Worm (Caenorhabditis elegans): ENCODE measurements around the gene nlp-60.

The nlp-60 gene

DNA sequence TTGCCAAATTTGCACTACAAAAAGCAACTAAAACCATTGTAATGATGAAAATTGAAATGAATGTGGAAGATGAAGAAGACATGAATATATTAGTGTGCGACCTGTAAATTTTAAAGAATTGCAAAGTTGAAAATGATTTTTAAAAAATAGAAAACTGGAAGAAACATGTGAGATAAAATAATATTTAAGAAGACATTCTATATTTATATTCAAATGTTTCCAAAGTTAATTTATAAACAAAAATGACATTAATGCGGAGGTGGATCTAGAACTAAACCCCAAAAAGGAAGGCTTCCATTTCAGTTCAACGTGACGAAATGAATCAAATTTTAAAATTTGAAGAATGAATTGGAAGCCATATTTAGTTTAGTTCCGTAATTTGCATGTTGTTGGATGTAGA lies at the start of gene nlp-60:
nlp-60 (minus strand) TSS at position 101 of the 400 bp plus-strand sequence.
- TF ChIP-seq nhr-77 (tag; optimal IDR thresholded peaks at IDR 0.05) (no peak), ceh-88 (GFP tag; IDR thresholded peaks at IDR 0.05) (no peak), aly-2 (tag; optimal IDR thresholded peaks at IDR 0.05) (no peak), nhr-237 (tag; optimal IDR thresholded peaks at IDR 0.05) (no peak)

DNA sequence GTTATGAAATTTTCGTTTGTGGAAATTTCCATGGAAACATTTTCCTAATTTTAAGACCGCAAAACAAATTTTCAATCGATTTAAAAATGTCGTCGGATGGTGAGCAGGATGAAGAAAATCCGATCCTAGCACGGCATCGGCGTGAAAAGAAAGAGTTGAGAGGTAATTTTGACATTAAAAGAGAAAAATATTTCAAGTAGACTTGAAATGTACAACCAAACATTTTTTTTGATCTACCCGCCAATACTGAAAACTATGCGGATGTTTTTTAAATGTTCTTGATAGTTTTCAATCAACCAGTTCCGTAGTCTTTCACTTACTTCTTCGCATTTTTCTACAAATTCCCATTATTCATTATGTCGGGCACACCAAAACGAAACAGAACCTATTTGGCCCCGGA lies 49.0 kb upstream of the nlp-60 start, which contains the start of gene otub-3:
otub-3 (plus strand) TSS at position 56 of the 400 bp plus-strand sequence.
- TF ChIP-seq F16B12.6 (tag; optimal IDR thresholded peaks at IDR 0.05), result no peak
- TF ChIP-seq C34B4.2 (tag; optimal IDR thresholded peaks at IDR 0.05), result no peak
- no peak for TF ChIP-seq ceh-90 (tag; optimal IDR thresholded peaks at IDR 0.05)
- no peak for TF ChIP-seq mef-2 (tag; optimal IDR thresholded peaks at IDR 0.05)
- no peak for TF ChIP-seq fos-1 (tag; optimal IDR thresholded peaks at IDR 0.05)
- no peak for TF ChIP-seq fkh-8 (tag; optimal IDR thresholded peaks at IDR 0.05)
- no peak for TF ChIP-seq nhr-77 (tag; optimal IDR thresholded peaks at IDR 0.05)
- no peak for TF ChIP-seq ama-1 (optimal IDR thresholded peaks at IDR 0.05)
- no peak for TF ChIP-seq ztf-11 (tag; optimal IDR thresholded peaks at IDR 0.05)
- no peak for TF ChIP-seq mdl-1 (tag; optimal IDR thresholded peaks at IDR 0.05)
- no peak for TF ChIP-seq lsy-2 (tag; optimal IDR thresholded peaks at IDR 0.05)

DNA sequence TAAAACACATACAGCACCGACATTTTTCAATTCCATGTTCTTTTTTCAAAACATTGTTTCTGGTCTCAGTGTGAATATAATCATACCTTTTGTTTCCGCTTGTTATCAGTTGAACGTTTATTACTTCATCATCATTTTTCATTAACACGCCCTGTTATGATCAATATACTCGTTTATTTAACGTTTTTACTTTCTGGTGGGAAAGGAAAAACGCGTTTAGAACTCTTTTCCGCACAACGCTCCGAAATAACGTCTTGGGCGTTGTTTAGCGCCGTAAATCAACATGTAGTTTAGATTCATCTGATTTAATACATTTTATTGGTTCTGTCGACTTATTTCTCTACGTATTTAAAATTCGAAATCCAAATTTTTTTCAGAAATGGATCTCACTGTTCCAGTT lies 46.2 kb upstream of the nlp-60 start, which contains the start of gene pgm-3:
pgm-3 (plus strand) TSS at position 378 of the 400 bp plus-strand sequence.
- TF ChIP-seq blmp-1 (tag; optimal IDR thresholded peaks at IDR 0.05) (peak; percentile 75), dpl-1 (GFP tag; optimal IDR thresholded peaks at IDR 0.05) (peak in 1 of 3 experiments; percentile 1), nhr-11 (tag; optimal IDR thresholded peaks at IDR 0.05) (no peak), egl-13 (tag; optimal IDR thresholded peaks at IDR 0.05) (no peak), nhr-85 (tag) (no peak), mdl-1 (tag; optimal IDR thresholded peaks at IDR 0.05) (no peak), nhr-12 (tag; optimal IDR thresholded peaks at IDR 0.05) (no peak), ztf-11 (tag; optimal IDR thresholded peaks at IDR 0.05) (no peak), nhr-90 (tag; optimal IDR thresholded peaks at IDR 0.05; ENCODE audit: poor library complexity) (no peak), lin-35 (GFP tag; optimal IDR thresholded peaks at IDR 0.05) (peak in 1 of 2 experiments; percentile 57), snu-23 (GFP tag; optimal IDR thresholded peaks at IDR 0.05) (no peak), efl-1 (optimal IDR thresholded peaks at IDR 0.05) (peak in 1 of 2 experiments; percentile 23), efl-1 (GFP tag; optimal IDR thresholded peaks at IDR 0.05 in 1 of 2) (no peak)

ce11 chrIV:8724907-8725306 lies 45.8 kb upstream of the nlp-60 start:
- TF ChIP-seq efl-1 (optimal IDR thresholded peaks at IDR 0.05) (no peak), efl-1 (GFP tag; optimal IDR thresholded peaks at IDR 0.05 in 1 of 2) (peak in 1 of 2 experiments; percentile 16), ets-5 (GFP tag; IDR thresholded peaks at IDR 0.05) (no peak), ama-1 (optimal IDR thresholded peaks at IDR 0.05) (no peak), elt-3 (tag; optimal IDR thresholded peaks at IDR 0.05) (no peak)

- TF ChIP-seq elt-2 (tag; optimal IDR thresholded peaks at IDR 0.05), result no peak
- TF ChIP-seq egl-27 (tag; optimal IDR thresholded peaks at IDR 0.05), result no peak
- no peak for TF ChIP-seq sup-37 (GFP tag; optimal IDR thresholded peaks at IDR 0.05)
Measured at ce11 chrIV:8723720-8724119, 44.6 kb upstream of the nlp-60 start, which contains the start of gene F21D5.9. Gene F21D5.9 (plus strand): TSS chrIV:8724020.

DNA sequence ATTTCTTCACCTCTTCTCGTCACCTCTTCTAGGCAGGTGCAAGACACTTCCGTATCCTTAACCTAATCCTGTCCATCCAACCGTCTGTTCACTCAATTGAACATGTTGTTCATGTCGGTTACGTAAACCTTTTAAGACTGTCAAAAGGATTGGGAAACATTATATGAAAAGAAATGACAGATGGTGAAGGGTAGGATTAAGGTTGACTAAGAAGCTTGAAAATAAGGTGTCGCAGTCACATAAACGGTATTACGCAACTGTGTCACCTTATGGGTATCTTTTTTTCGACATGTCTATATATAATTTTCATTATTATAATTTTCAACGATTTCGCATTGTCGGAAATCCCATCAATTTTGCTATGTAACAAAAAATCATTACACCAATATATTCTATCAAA lies 43.7 kb upstream of the nlp-60 start:
- no peak for TF ChIP-seq rnt-1 (tag; optimal IDR thresholded peaks at IDR 0.05)
- TF ChIP-seq lsy-2 (tag; optimal IDR thresholded peaks at IDR 0.05), result no peak
- TF ChIP-seq mdl-1 (tag; optimal IDR thresholded peaks at IDR 0.05), result no peak
- TF ChIP-seq unc-86 (tag; optimal IDR thresholded peaks at IDR 0.05), result no peak
- no peak for TF ChIP-seq lir-3 (tag; optimal IDR thresholded peaks at IDR 0.05; ENCODE audit: poor library complexity)
- no peak for TF ChIP-seq dpl-1 (GFP tag; optimal IDR thresholded peaks at IDR 0.05)
- TF ChIP-seq sup-37 (GFP tag; optimal IDR thresholded peaks at IDR 0.05), result no peak
- TF ChIP-seq unc-130 (tag; optimal IDR thresholded peaks at IDR 0.05), result no peak
- no peak for TF ChIP-seq jun-1 (tag; optimal IDR thresholded peaks at IDR 0.05)
- TF ChIP-seq nhr-12 (tag; optimal IDR thresholded peaks at IDR 0.05), result no peak
- no peak for TF ChIP-seq lin-35 (GFP tag; optimal IDR thresholded peaks at IDR 0.05)
- no peak for TF ChIP-seq nhr-77 (tag; optimal IDR thresholded peaks at IDR 0.05)
- no peak for TF ChIP-seq unc-62 (GFP tag; optimal IDR thresholded peaks at IDR 0.05)
- TF ChIP-seq unc-30 (tag; optimal IDR thresholded peaks at IDR 0.05), result no peak
- TF ChIP-seq fkh-4 (tag; optimal IDR thresholded peaks at IDR 0.05; ENCODE audit: borderline replicate concordance), result no peak
- TF ChIP-seq nhr-237 (tag; optimal IDR thresholded peaks at IDR 0.05), result no peak
- no peak for TF ChIP-seq egl-27 (tag; optimal IDR thresholded peaks at IDR 0.05)
- no peak for TF ChIP-seq pag-3 (tag; optimal IDR thresholded peaks at IDR 0.05; ENCODE audit: borderline replicate concordance, insufficient read depth)
- TF ChIP-seq irx-1 (tag; optimal IDR thresholded peaks at IDR 0.05), result no peak
